Fruit fly (Drosophila melanogaster): ENCODE results near the gene CG8034.
A peak's percentile ranks its signal among the peaks of the same experiment; 100 is the strongest.

CG8034 gene

DNA sequence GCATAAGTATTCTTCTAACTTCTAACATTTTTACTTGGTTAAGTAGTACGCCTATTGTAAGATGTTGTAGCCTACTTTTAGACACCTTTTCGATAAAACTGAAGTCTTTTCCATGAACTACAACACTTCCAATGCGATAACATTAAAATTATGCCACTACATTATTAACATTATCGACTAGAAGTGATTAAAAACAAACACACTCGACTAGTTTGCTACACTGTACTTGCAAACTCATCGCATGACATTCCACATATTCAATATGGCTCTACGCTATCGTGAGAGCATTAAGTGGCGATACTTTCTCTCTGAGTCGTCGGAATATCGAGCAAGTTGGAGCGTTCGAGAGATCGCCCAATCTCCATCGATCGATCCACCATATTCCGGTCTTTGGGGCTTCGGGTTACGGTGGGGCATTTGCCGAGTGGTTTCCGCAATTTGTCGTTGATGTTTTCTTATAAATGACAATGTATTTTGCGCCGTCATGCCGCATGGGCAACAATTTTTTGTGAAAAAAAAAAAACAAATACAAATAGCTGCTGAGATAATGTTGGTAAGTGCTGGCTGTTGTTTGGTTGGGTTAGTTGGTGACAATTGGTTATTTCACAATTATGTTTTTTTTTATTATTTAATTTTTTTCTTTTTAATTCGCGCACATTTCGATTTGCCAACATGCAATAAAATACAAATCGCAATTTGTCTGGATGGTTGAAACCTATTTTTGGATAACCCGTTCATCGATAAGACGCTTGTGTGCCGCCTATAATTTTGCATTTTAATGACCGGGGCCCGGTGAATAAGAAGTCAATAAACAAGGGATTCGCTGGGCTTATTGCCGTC, 17.7 kb upstream of the CG8034 start:
- TF ChIP-seq CG5204 (GFP tag; optimal IDR thresholded peaks at IDR 0.05) (no peak), CG11617 (GFP tag; optimal IDR thresholded peaks at IDR 0.05) (no peak), Clk (GFP tag; optimal IDR thresholded peaks at IDR 0.05) (no peak), CG33017 (tag; optimal IDR thresholded peaks at IDR 0.05) (no peak), tj (GFP tag; optimal IDR thresholded peaks at IDR 0.05) (peak; percentile 15), Mnt (GFP tag; optimal IDR thresholded peaks at IDR 0.05) (peak; percentile 14), toe (GFP tag; optimal IDR thresholded peaks at IDR 0.05) (no peak), Crg-1 (GFP tag; optimal IDR thresholded peaks at IDR 0.05) (no peak), cic (GFP tag; optimal IDR thresholded peaks at IDR 0.05) (peak; percentile 30), kay (GFP tag; ENCODE audit: borderline replicate concordance) (peak; percentile 79), CG14711 (tag; optimal IDR thresholded peaks at IDR 0.05) (no peak), cnc (optimal IDR thresholded peaks at IDR 0.05) (peak; percentile 86 to 90), CG12768 (GFP tag; optimal IDR thresholded peaks at IDR 0.05) (no peak)

DNA sequence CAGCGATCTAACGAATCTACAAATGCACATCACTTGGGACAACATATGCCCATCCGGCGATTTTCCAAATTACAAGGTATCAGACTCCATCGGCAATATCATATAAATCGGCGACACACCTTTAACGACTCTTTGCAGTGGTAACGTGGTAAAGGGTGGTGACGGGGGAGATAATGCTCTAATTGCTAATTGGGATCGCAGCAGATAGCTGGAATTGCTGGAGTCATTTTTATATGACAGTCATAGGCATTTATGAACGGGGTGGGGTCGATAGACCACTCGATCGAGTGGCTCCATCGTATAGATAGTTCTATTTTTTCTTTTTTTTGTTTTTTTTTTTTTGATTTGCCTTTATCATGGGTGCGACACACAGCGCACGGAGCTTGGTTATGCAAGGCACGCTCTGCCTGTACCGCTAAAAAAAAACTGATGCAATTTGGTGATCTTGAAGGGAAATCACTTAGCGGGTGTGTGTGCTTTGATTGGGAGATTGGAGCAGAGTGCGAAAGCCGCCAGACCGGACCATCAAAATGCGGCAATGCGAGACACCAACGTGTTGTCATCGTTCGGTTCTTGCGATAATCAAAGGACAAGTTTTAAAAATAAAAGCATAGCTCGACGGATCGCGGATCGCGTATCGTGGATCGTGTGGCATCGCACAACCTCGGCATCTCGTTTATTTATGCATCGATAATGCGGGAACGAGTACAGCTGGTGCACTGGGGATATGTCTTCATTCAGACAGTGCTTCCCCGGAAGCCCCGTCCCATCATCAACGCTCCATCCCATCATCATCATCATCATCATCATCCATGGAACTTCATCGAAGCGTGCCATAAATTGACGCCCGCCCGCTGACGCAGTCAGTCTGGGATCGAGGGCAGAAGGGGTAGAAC, 16.6 kb upstream of the CG8034 start:
- no peak for TF ChIP-seq CG14711 (tag; optimal IDR thresholded peaks at IDR 0.05)
- no peak for TF ChIP-seq kay (GFP tag; ENCODE audit: borderline replicate concordance)
- TF ChIP-seq CG12768 (GFP tag; optimal IDR thresholded peaks at IDR 0.05), result no peak
- no peak for TF ChIP-seq tj (GFP tag; optimal IDR thresholded peaks at IDR 0.05)

DNA sequence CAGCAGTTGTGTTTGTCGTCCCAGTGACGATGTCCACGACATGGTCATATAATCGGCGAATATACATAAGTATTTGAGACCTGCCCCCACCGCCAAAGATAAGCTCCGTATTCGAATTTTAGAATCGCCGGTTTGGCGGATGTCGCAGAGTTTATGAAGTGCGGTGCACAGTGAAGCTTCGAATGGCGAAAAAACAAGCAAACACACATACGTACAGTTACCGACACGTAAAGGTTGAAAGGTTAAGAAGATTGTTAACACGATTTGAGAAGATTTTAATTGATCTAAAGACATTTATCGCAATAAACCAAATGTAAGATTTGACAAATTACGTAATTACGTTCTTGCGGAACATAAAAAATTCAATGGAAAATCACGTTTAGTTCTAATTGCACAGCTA, 11.7 kb upstream of the CG8034 start:
- TF ChIP-seq CG1620 (GFP tag; optimal IDR thresholded peaks at IDR 0.05), result no peak
- no peak for TF ChIP-seq CG7045 (GFP tag; optimal IDR thresholded peaks at IDR 0.05)
- TF ChIP-seq bab1 (GFP tag; optimal IDR thresholded peaks at IDR 0.05), result no peak
- no peak for TF ChIP-seq Mnt (GFP tag; optimal IDR thresholded peaks at IDR 0.05)
- no peak for TF ChIP-seq Clk (GFP tag; optimal IDR thresholded peaks at IDR 0.05)
- TF ChIP-seq CG33017 (tag; optimal IDR thresholded peaks at IDR 0.05), result no peak
- no peak for TF ChIP-seq CG5204 (GFP tag; optimal IDR thresholded peaks at IDR 0.05)
- no peak for TF ChIP-seq Hr96 (GFP tag; optimal IDR thresholded peaks at IDR 0.05)
- no peak for TF ChIP-seq pad (GFP tag; optimal IDR thresholded peaks at IDR 0.05)
- no peak for TF ChIP-seq Crg-1 (GFP tag; optimal IDR thresholded peaks at IDR 0.05)
- no peak for TF ChIP-seq CG14711 (tag; optimal IDR thresholded peaks at IDR 0.05)
- TF ChIP-seq toe (GFP tag; optimal IDR thresholded peaks at IDR 0.05), result no peak

DNA sequence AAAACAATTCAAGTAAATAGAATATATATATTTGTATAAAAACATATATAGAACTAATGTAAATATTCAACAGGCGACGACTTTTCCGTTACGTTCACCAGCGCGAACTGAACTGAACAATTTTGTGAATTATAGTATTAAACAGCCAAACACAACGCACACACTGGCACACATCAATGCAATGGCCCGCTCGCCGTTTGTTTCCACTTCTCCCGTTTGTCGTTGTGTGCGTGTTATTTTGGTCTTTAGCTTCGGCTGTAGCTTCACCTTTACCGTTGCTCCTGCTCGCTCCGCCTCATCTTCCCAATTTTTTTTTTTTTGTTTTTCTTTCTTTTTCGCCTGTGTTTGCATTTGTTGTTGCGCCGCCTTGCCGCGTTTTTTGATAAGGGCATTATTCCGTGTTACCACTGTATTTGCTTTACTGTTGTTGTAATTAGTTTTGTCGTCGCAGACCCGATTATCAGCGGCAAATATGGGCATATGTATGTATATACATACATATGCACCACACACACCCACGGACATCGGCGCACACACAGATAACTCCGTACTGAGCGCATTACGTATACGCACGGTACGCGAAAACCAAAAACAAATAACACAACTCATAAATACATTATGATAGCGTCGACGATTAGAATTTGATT, 10.0 kb upstream of the CG8034 start, which contains the start of gene CG8051:
CG8051 (minus strand) TSS at position 116 of the 647 bp plus-strand sequence.
- TF ChIP-seq CG7045 (GFP tag; optimal IDR thresholded peaks at IDR 0.05) (no peak), Crg-1 (GFP tag; optimal IDR thresholded peaks at IDR 0.05) (no peak), bab1 (GFP tag; optimal IDR thresholded peaks at IDR 0.05) (no peak), toe (GFP tag; optimal IDR thresholded peaks at IDR 0.05) (no peak), tj (GFP tag; optimal IDR thresholded peaks at IDR 0.05) (peak; percentile 18), pad (GFP tag; optimal IDR thresholded peaks at IDR 0.05) (no peak), CG7101 (tag; optimal IDR thresholded peaks at IDR 0.05) (peak; percentile 16), ovo (GFP tag; optimal IDR thresholded peaks at IDR 0.05) (peak; percentile 58), cnc (optimal IDR thresholded peaks at IDR 0.05) (no peak), CG5204 (GFP tag; optimal IDR thresholded peaks at IDR 0.05) (no peak), CG11617 (GFP tag; optimal IDR thresholded peaks at IDR 0.05) (peak; percentile 11), CG33017 (tag; optimal IDR thresholded peaks at IDR 0.05) (peak; percentile 10), CG1620 (GFP tag; optimal IDR thresholded peaks at IDR 0.05) (no peak), CG14711 (tag; optimal IDR thresholded peaks at IDR 0.05) (peak; percentile 10), kay (GFP tag; ENCODE audit: borderline replicate concordance) (peak; percentile 71), Clk (GFP tag; optimal IDR thresholded peaks at IDR 0.05) (no peak), Mnt (GFP tag; optimal IDR thresholded peaks at IDR 0.05) (peak; percentile 71), CG12768 (GFP tag; optimal IDR thresholded peaks at IDR 0.05) (peak; percentile 20), cic (GFP tag; optimal IDR thresholded peaks at IDR 0.05) (peak; percentile 84), Hr96 (GFP tag; optimal IDR thresholded peaks at IDR 0.05) (peak; percentile 25)

DNA sequence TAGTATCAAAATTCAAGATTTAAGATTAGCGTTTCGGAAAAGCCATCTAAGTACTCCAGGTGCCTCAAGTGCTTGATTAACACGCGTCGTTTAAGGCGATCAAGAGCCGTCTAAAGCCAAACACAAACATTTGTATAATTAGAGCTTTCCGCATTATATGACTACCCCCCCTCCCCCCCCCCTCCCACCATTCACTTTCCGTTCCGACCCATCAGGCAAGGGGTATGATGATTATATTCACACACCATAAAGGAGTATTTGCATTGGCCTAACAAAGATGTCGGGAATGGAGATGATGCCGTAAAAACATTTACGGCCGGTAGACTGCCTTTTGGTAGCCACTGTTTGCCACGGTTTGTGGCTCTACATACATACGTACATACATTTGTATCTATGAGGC, 8.6 kb upstream of the CG8034 start:
- TF ChIP-seq tj (GFP tag; optimal IDR thresholded peaks at IDR 0.05), result peak; percentile 16
- no peak for TF ChIP-seq Mnt (GFP tag; optimal IDR thresholded peaks at IDR 0.05)
- no peak for TF ChIP-seq toe (GFP tag; optimal IDR thresholded peaks at IDR 0.05)
- TF ChIP-seq cic (GFP tag; optimal IDR thresholded peaks at IDR 0.05), result peak; percentile 19
- TF ChIP-seq CG7045 (GFP tag; optimal IDR thresholded peaks at IDR 0.05), result peak; percentile 18

dm6 chrX:19305172-19305571, 7.2 kb upstream of the CG8034 start:
- TF ChIP-seq ovo (GFP tag; optimal IDR thresholded peaks at IDR 0.05) (no peak), tj (GFP tag; optimal IDR thresholded peaks at IDR 0.05) (no peak), bab1 (GFP tag; optimal IDR thresholded peaks at IDR 0.05) (no peak), CG11617 (GFP tag; optimal IDR thresholded peaks at IDR 0.05) (no peak), cnc (optimal IDR thresholded peaks at IDR 0.05) (no peak), CG12768 (GFP tag; optimal IDR thresholded peaks at IDR 0.05) (no peak), CG7045 (GFP tag; optimal IDR thresholded peaks at IDR 0.05) (no peak), cic (GFP tag; optimal IDR thresholded peaks at IDR 0.05) (no peak), Hr96 (GFP tag; optimal IDR thresholded peaks at IDR 0.05) (no peak), Mnt (GFP tag; optimal IDR thresholded peaks at IDR 0.05) (no peak), kay (GFP tag; ENCODE audit: borderline replicate concordance) (no peak), CG5204 (GFP tag; optimal IDR thresholded peaks at IDR 0.05) (no peak), Crg-1 (GFP tag; optimal IDR thresholded peaks at IDR 0.05) (no peak), Clk (GFP tag; optimal IDR thresholded peaks at IDR 0.05) (no peak), pad (GFP tag; optimal IDR thresholded peaks at IDR 0.05) (no peak), CG33017 (tag; optimal IDR thresholded peaks at IDR 0.05) (no peak)
